Worm (Caenorhabditis elegans): ENCODE results near the gene F31D4.5.

The F31D4.5 gene

DNA sequence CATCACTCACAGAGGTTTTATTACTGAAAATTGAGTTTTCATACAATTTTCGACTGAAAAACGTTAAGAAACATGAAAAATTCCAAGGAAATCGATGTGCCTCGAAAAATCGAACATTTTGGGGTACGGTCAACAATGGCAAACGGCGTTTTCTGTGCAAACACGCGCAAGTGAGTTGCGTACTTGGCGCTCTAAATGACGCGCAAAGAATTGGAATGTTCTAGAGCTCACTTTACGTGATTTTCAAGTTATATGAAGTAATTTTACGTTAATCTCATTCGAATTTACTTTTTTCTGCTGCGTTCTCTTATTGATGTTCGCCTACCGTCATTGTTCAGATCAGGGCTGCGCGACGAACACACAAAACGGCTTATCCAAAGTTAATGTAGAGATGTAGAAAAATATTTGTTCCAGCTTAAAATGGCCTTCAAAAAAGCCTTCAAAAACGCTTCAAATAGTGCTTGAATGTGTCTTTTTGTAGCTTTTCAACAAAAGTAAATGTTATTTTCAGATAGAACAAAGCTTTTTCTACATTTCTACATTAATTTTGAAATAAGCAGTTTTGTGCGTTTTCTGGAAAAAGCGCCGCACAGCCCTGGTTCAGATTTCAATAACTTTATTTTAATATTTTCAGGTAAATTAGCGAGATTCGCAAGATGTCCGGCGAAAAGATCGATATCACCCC is 8.2 kb upstream of the F31D4.5 start, which contains the start of the genes F31D4.2 and fkb-6:
Gene F31D4.2, minus strand, starts transcription at position 23 of the 685 bp plus-strand sequence.
Gene fkb-6, plus strand, starts transcription at position 635 of the 685 bp plus-strand sequence.
- no peak for TF ChIP-seq sem-2 (GFP tag; optimal IDR thresholded peaks at IDR 0.05)
- TF ChIP-seq ceh-39 (tag; optimal IDR thresholded peaks at IDR 0.05), result peak; percentile 53
- TF ChIP-seq sptf-1 (tag; optimal IDR thresholded peaks at IDR 0.05), result peak; percentile 3
- peak; percentile 77 for TF ChIP-seq ces-1 (GFP tag; optimal IDR thresholded peaks at IDR 0.05)
- no peak for TF ChIP-seq unc-39 (tag; optimal IDR thresholded peaks at IDR 0.05)
- TF ChIP-seq nhr-237 (tag; optimal IDR thresholded peaks at IDR 0.05), result peak; percentile 52
- TF ChIP-seq lsy-2 (tag; optimal IDR thresholded peaks at IDR 0.05), result peak; percentile 96
- TF ChIP-seq ceh-83 (GFP tag; optimal IDR thresholded peaks at IDR 0.05), result no peak
- TF ChIP-seq unc-62 (GFP tag; optimal IDR thresholded peaks at IDR 0.05), result peak; percentile 11
- TF ChIP-seq cnd-1 (tag; optimal IDR thresholded peaks at IDR 0.05), result no peak
- TF ChIP-seq mls-2 (tag; optimal IDR thresholded peaks at IDR 0.05), result peak; percentile 15
- TF ChIP-seq lin-13 (tag; optimal IDR thresholded peaks at IDR 0.05), result peak; percentile 71
- TF ChIP-seq mep-1 (tag; optimal IDR thresholded peaks at IDR 0.05), result peak; percentile 90
- TF ChIP-seq unc-120 (tag; optimal IDR thresholded peaks at IDR 0.05; ENCODE audit: poor library complexity, severe bottlenecking), result no peak
- peak; percentile 88 for TF ChIP-seq pha-4 (tag; optimal IDR thresholded peaks at IDR 0.05)

DNA sequence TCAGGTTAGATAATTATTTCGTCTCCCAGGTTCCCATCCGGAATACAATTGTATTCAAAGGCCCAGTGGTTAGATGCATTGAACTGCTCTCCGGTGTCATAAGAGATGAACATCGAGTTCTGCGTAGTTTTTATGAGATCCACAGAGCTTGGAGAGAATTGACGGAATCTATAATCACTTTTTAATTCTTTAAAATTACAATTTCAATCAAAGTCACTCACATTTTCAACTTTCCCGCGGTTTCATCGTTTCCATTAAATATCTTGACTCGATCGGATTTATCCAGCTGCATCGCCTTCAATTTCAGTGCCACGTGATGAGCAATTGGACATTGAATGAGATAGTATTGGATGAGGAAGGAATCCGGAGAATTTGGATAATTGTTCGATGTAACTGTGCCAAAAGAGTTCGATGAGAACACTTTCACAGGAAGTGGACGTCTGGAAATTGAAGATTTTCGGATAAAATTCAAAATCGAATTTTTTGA is 6.1 kb upstream of the F31D4.5 start:
- TF ChIP-seq snpc-4 (tag; optimal IDR thresholded peaks at IDR 0.05) (no peak), zip-8 (tag; optimal IDR thresholded peaks at IDR 0.05) (no peak), lin-32 (GFP tag; optimal IDR thresholded peaks at IDR 0.05) (no peak), nhr-76 (tag; optimal IDR thresholded peaks at IDR 0.05) (no peak), cnd-1 (tag; optimal IDR thresholded peaks at IDR 0.05) (no peak)

DNA sequence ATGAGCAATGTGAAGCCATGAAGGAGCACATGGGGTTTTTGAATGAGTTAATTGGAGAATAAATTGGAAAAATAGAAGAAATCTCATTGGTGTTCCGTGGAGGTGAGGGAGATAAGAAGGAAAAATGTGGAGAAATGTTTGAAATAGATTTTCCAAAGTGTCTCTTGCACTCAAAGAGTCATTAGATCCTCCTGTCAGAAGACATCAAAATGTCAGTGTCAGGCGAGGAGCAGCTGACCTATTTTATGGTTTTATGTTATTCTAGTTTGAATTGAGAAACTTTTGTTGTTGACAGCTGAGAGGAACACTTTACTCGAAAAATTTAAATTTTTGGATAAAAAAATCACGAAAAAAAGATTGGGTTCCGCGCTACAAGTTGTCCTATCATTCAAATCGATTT is 3.3 kb upstream of the F31D4.5 start, which contains the start of gene clec-264:
Gene clec-264, minus strand, starts transcription at position 122 of the 400 bp plus-strand sequence.
- TF ChIP-seq ham-2 (GFP tag; optimal IDR thresholded peaks at IDR 0.05) (no peak), cnd-1 (tag; optimal IDR thresholded peaks at IDR 0.05) (no peak), hlh-1 (tag; optimal IDR thresholded peaks at IDR 0.05) (peak; percentile 77), nhr-76 (tag; optimal IDR thresholded peaks at IDR 0.05) (no peak), tbx-8 (GFP tag; optimal IDR thresholded peaks at IDR 0.05) (no peak), ceh-83 (GFP tag; optimal IDR thresholded peaks at IDR 0.05) (no peak), ces-1 (GFP tag; optimal IDR thresholded peaks at IDR 0.05) (no peak), unc-62 (GFP tag; optimal IDR thresholded peaks at IDR 0.05) (peak; percentile 72), snpc-4 (tag; optimal IDR thresholded peaks at IDR 0.05) (no peak), nhr-237 (tag; optimal IDR thresholded peaks at IDR 0.05) (no peak), ceh-39 (tag; optimal IDR thresholded peaks at IDR 0.05) (no peak), flh-1 (GFP tag; optimal IDR thresholded peaks at IDR 0.05) (no peak), ceh-43 (GFP tag; optimal IDR thresholded peaks at IDR 0.05) (no peak), bed-3 (GFP tag; optimal IDR thresholded peaks at IDR 0.05) (no peak)

DNA sequence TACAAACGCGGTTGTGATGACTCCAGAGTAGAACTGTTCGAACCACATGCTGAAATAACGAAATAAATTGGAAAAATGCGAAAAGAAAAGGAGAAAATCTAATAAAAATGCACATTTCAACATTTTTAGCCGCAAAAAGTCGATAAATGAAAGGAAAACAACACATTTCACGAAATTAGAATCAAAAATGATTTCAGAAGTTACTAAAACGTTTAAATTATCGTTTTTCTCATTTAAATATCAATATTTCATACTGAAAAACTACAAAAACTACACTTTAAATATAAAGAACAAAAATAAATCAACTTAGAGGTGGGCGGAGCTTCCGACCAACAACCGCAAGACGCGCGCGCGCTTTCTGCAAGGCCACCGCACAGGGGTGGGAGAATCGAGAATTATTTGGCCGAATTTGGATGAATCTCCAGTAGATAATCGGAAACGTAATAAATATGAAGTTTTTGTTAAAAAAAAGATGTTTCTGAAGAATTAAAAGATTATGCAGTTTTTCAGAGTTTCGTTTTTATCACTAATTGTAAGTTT is 2.0 kb upstream of the F31D4.5 start, which contains the start of gene ndua-1:
Gene ndua-1, minus strand, starts transcription at position 51 of the 540 bp plus-strand sequence.
- TF ChIP-seq bed-3 (GFP tag; optimal IDR thresholded peaks at IDR 0.05) (no peak), blmp-1 (tag; optimal IDR thresholded peaks at IDR 0.05) (no peak), pha-4 (tag; optimal IDR thresholded peaks at IDR 0.05) (peak; percentile 25), mep-1 (tag; optimal IDR thresholded peaks at IDR 0.05) (peak; percentile 60), unc-120 (tag; optimal IDR thresholded peaks at IDR 0.05; ENCODE audit: poor library complexity, severe bottlenecking) (peak; percentile 72), sptf-1 (tag; optimal IDR thresholded peaks at IDR 0.05) (peak; percentile 47), ces-1 (GFP tag; optimal IDR thresholded peaks at IDR 0.05) (peak; percentile 84), drap-1 (GFP tag; optimal IDR thresholded peaks at IDR 0.05) (no peak), nhr-2 (tag; optimal IDR thresholded peaks at IDR 0.05) (peak; percentile 7), lin-13 (tag; optimal IDR thresholded peaks at IDR 0.05) (no peak), M03D4.4 (tag; optimal IDR thresholded peaks at IDR 0.05) (no peak), lsy-2 (tag; optimal IDR thresholded peaks at IDR 0.05) (peak; percentile 54), flh-1 (GFP tag; optimal IDR thresholded peaks at IDR 0.05) (no peak), elt-3 (tag; optimal IDR thresholded peaks at IDR 0.05) (no peak), ceh-43 (GFP tag; optimal IDR thresholded peaks at IDR 0.05) (no peak)
